Worm (Caenorhabditis elegans) whole organism, young adult: ENCODE results near the gene T23F6.5.

Source experiments
- B0035.1 ChIP-seq: sonication (generic microtip); optimal IDR thresholded peaks from 2 replicates; lab custom pipeline; 2016; ENCODE audit warnings: missing genetic modification characterization, mild to moderate bottlenecking, missing compliant biosample characterization, missing genotype, missing genetic modification reagents
- F22D6.2 ChIP-seq: sonication (generic microtip); optimal IDR thresholded peaks from 2 replicates; lab custom pipeline; 2016; ENCODE audit warnings: mild to moderate bottlenecking, missing genetic modification characterization, missing compliant biosample characterization
- F33H1.4 ChIP-seq: fragments of 200-800 bp; sonication (Bioruptor generic); IDR thresholded peaks from 2 replicates; pipeline ENCODE4 v1.3.6; 2022; ENCODE audit warnings: missing genetic modification reagents, missing genetic modification characterization, missing compliant biosample characterization
- F37B4.10 ChIP-seq: fragments of 200-800 bp; sonication (Bioruptor generic); IDR thresholded peaks from 2 replicates; pipeline ENCODE4 v1.3.6; 2022; ENCODE audit warnings: missing genetic modification characterization, missing compliant biosample characterization
- F57A8.1 ChIP-seq: fragments of 200-800 bp; sonication (Bioruptor generic); optimal IDR thresholded peaks from 2 replicates; lab custom pipeline; 2018; ENCODE audit warnings: mild to moderate bottlenecking, missing genetic modification characterization, moderate library complexity, missing compliant biosample characterization
- Y79H2A.3 ChIP-seq: fragments of 200-800 bp; sonication (Bioruptor generic); conservative IDR thresholded peaks from 2 replicates; pipeline ENCODE4 v1.3.6; 2022; ENCODE audit warnings: missing genetic modification reagents, missing genetic modification characterization, missing compliant biosample characterization
- ama-1 ChIP-seq, 3 experiments: fragments of 150-350 bp in 1 of 3; sonication (generic microtip) in 2 of 3; optimal IDR thresholded peaks; 2 replicates each; lab custom pipeline; 2014 to 2018; ENCODE audit warnings: missing biosample characterization in 2 of 3, missing genetic modification characterization in 2 of 3, missing genetic modification reagents in 2 of 3
- aptf-3 ChIP-seq: fragments of 200-800 bp; sonication (Bioruptor generic); IDR thresholded peaks from 2 replicates; pipeline ENCODE4 v1.3.6; 2022; ENCODE audit warnings: missing genetic modification characterization, missing compliant biosample characterization
- attf-3 ChIP-seq: fragments of 200-800 bp; sonication (Bioruptor generic); conservative IDR thresholded peaks from 2 replicates; pipeline ENCODE4 v1.3.6; 2022; ENCODE audit warnings: missing genetic modification reagents, missing genetic modification characterization, missing compliant biosample characterization
- bed-1 ChIP-seq: fragments of 200-800 bp; sonication (Bioruptor generic); IDR thresholded peaks from 2 replicates; pipeline ENCODE4 v1.3.6; 2022; ENCODE audit warnings: missing genetic modification reagents, missing genetic modification characterization, missing compliant biosample characterization
- cebp-1 ChIP-seq, 2 experiments: fragments of 200-800 bp in 1 of 2; sonication (Bioruptor generic) in 1 of 2; sonication (generic microtip) in 1 of 2; IDR thresholded peaks in 1 of 2; optimal IDR thresholded peaks in 1 of 2; 2 replicates each; pipeline versions ENCODE4 v1.3.6 to Lab custom; 2017 to 2022; ENCODE audit warnings: missing compliant biosample characterization in 2 of 2, missing genetic modification characterization in 2 of 2, mild to moderate bottlenecking in 1 of 2, missing genetic modification reagents in 1 of 2, moderate library complexity in 1 of 2
- ceh-58 ChIP-seq: fragments of 200-800 bp; sonication (Bioruptor generic); IDR thresholded peaks from 2 replicates; pipeline ENCODE4 v1.3.6; 2022; ENCODE audit warnings: missing genetic modification characterization, missing compliant biosample characterization
- die-1 ChIP-seq: sonication (generic microtip); optimal IDR thresholded peaks from 2 replicates; lab custom pipeline; 2016; ENCODE audit warnings: missing genotype, mild to moderate bottlenecking, missing genetic modification characterization, missing compliant biosample characterization
- dox-1 ChIP-seq: fragments of 200-800 bp; sonication (Bioruptor generic); IDR thresholded peaks from 2 replicates; pipeline ENCODE4 v1.3.6; 2022; ENCODE audit warnings: missing genetic modification reagents, missing genetic modification characterization, missing compliant biosample characterization
- madf-8 ChIP-seq: fragments of 200-800 bp; sonication (Bioruptor generic); conservative IDR thresholded peaks from 2 replicates; pipeline ENCODE4 v1.3.6; 2022; ENCODE audit warnings: missing genetic modification reagents, missing genetic modification characterization, missing compliant biosample characterization
- mel-28 ChIP-seq: sonication (generic microtip); optimal IDR thresholded peaks from 2 replicates; lab custom pipeline; 2016; ENCODE audit warnings: borderline replicate concordance, mild to moderate bottlenecking, missing genetic modification characterization, missing compliant biosample characterization
- mes-4 ChIP-seq: sonication (generic microtip); optimal IDR thresholded peaks from 2 replicates; lab custom pipeline; 2016; ENCODE audit warnings: missing genotype, missing genetic modification characterization, missing compliant biosample characterization
- nfya-1 ChIP-seq: sonication (generic microtip); optimal IDR thresholded peaks from 2 replicates; lab custom pipeline; 2017; ENCODE audit warnings: antibody characterized with exemption, missing compliant biosample characterization, missing genetic modification characterization, borderline replicate concordance; ENCODE audit not compliant: insufficient read depth
- nfya-2 ChIP-seq: fragments of 200-800 bp; sonication (Bioruptor generic); IDR thresholded peaks from 2 replicates; pipeline ENCODE4 v1.3.6; 2022; ENCODE audit warnings: missing genetic modification reagents, missing genetic modification characterization, missing compliant biosample characterization
- nhr-27 ChIP-seq: fragments of 200-800 bp; sonication (Bioruptor generic); optimal IDR thresholded peaks from 2 replicates; lab custom pipeline; 2018; ENCODE audit warnings: mild to moderate bottlenecking, missing genetic modification characterization, moderate library complexity, missing compliant biosample characterization
- unc-130 ChIP-seq: sonication (generic microtip); optimal IDR thresholded peaks from 2 replicates; lab custom pipeline; 2016; ENCODE audit warnings: missing genetic modification reagents, missing genetic modification characterization, missing compliant biosample characterization
- xnd-1 ChIP-seq: sonication (generic microtip); optimal IDR thresholded peaks from 2 replicates; lab custom pipeline; 2016; ENCODE audit warnings: missing genotype, missing genetic modification reagents, missing genetic modification characterization, missing compliant biosample characterization
- ztf-3 ChIP-seq: fragments of 200-800 bp; sonication (Bioruptor generic); optimal IDR thresholded peaks from 2 replicates; lab custom pipeline; 2018; ENCODE audit warnings: mild to moderate bottlenecking, missing genetic modification characterization, missing compliant biosample characterization

Gene T23F6.5

DNA sequence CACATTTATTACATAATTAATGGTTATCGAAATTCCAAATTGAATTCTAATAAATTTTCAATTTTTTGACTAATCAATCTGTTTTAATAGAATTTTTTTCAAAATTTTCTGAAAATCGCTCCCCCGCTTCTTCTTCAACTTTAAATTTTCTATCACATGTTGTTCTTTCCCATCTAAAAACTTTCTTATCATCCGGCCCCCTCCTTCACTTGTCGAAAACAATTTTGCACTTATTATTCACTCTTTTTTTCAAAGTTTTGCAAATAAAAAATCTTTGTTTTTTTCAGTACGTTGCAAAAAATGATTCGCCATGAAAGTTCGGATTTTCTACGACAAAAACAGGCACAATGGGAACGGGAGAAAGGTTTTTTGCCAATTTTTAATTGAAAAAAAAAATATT lies 53.0 kb downstream of the T23F6.5 start, which contains the start of gene T23B5.3:
Gene T23B5.3, plus strand, starts transcription at position 301 of the 400 bp plus-strand sequence.
- TF ChIP-seq Y79H2A.3 (GFP tag; lab: Robert Waterston, UW) (no peak), F57A8.1 (GFP tag; lab: Kevin White, UChicago) (no peak), madf-8 (GFP tag; lab: Robert Waterston, UW) (no peak), F37B4.10 (no peak), ceh-58 (GFP tag; lab: Robert Waterston, UW) (no peak), die-1 (no peak), mes-4 (tag; lab: Kevin White, UChicago) (no peak), attf-3 (GFP tag; lab: Robert Waterston, UW) (no peak), F33H1.4 (no peak), ztf-3 (GFP tag; lab: Kevin White, UChicago) (no peak), dox-1 (no peak), xnd-1 (no peak), nhr-27 (tag; lab: Kevin White, UChicago) (no peak), aptf-3 (GFP tag; lab: Robert Waterston, UW) (no peak), B0035.1 (no peak), cebp-1 (GFP tag; IDR thresholded peaks at IDR 0.05; lab: Robert Waterston, UW) (no peak), cebp-1 (tag; optimal IDR thresholded peaks at IDR 0.05; lab: Kevin White, UChicago) (no peak)

DNA sequence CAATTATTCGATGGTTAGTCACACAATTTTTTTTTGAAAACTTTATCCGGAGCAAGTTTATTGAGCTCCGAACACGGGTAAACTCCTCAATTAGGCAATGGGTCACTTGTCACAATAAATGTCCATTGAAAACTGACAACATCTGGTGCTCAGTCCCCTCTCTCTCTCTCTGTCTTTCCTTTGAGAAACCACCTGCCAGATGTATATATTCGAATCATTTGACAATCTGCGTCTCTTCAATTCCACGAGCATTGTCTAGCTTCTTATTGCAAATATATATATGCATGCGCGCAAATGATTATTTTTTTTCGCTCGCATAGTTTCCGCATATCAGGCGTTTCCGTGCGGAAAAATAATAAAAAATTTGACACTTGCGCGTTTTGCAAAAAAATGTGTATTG lies 55.5 kb downstream of the T23F6.5 start:
- no peak for TF ChIP-seq F22D6.2
- TF ChIP-seq nfya-2 (GFP tag; lab: Robert Waterston, UW): no peak
- no peak for TF ChIP-seq mel-28
- no peak for TF ChIP-seq ztf-3 (GFP tag; lab: Kevin White, UChicago)
- no peak for TF ChIP-seq nfya-1 (tag; lab: Kevin White, UChicago)
- TF ChIP-seq unc-130 (GFP tag; lab: Kevin White, UChicago): no peak
- no peak for TF ChIP-seq bed-1 (GFP tag; lab: Robert Waterston, UW)
- TF ChIP-seq ama-1 (optimal IDR thresholded peaks at IDR 0.05; lab: Kevin White, UChicago): no peak
- TF ChIP-seq ama-1 (GFP tag; optimal IDR thresholded peaks at IDR 0.05; lab: Kevin White, UChicago): no peak
- TF ChIP-seq, all 124 proteins: peak for 0
